Worm (Caenorhabditis elegans): Measurements from ENCODE around the gene C33B4.2.
A peak's percentile ranks its signal among the peaks of the same experiment; 100 is the strongest.

DNA sequence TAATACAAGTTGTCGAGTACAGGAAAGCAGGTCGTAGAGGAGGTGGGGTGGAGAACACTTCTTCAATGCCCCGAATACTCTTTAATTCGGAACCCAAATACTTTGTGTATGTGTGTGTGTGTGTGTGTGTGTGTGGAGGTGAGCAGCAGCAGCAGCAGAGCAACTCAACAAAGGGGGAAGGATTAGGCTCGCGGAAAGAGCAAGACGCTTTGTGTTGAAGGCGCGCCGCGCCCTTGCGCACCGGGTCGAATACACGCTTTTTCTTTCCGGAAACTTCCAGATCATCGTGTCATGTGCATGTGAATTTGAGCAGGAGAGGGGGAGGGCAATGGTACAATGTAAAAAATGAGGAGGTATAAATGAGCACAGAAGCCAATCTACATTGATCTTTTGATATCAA lies 26.8 kb upstream of the C33B4.2 start:
- TF ChIP-seq T22C8.4 (GFP tag; IDR thresholded peaks at IDR 0.05) (no peak), klf-2 (GFP tag; conservative IDR thresholded peaks at IDR 0.05) (no peak), ztf-29 (GFP tag; IDR thresholded peaks at IDR 0.05) (no peak), med-1 (GFP tag; optimal IDR thresholded peaks at IDR 0.05; ENCODE audit: insufficient read depth) (no peak), cog-1 (tag; optimal IDR thresholded peaks at IDR 0.05) (no peak), flt-1 (GFP tag; IDR thresholded peaks at IDR 0.05) (no peak), ref-1 (GFP tag; conservative IDR thresholded peaks at IDR 0.05) (no peak), tab-1 (GFP tag; IDR thresholded peaks at IDR 0.05) (0 out of 2 replicates have a peak, but pooled peaks have one; percentile 44)
